Fruit fly (Drosophila melanogaster) whole organism, pupa: ENCODE measurements around the gene vri.

ENCODE experiments used
- CG34367 ChIP-seq: fragments of 200-800 bp; sonication (Bioruptor generic); optimal IDR thresholded peaks from 2 replicates; lab custom pipeline; 2018; ENCODE audit warnings: missing biosample characterization, mild to moderate bottlenecking, missing genetic modification characterization
- Snoo ChIP-seq: fragments of 200-800 bp; sonication (Bioruptor generic); optimal IDR thresholded peaks from 3 replicates; lab custom pipeline; 2017; ENCODE audit warnings: missing biosample characterization, mild to moderate bottlenecking, missing genetic modification characterization, inconsistent platforms

DNA sequence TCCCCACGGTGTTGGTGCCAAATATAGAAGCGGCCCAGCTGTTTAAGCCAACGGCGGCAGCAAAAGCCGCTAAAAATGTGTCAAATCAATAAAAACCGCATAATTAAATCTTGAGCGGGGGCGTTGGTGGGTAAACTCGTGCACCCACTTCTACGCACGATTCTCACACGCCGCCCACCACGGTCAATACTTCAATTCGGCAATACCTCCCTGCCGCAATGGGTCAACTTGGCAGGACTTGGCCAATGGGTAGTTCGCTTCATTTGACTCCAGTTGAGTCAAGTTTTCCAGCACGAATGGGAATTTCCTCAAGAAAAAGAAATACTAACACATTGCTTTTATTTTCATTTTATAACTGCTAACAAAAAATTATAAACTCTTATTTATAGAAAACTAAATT is 59.8 kb downstream of the vri start:
- no peak for TF ChIP-seq Snoo (tag; lab: Kevin White, UChicago)
- no peak for TF ChIP-seq CG34367 (tag; lab: Kevin White, UChicago)
